Worm (Caenorhabditis elegans) whole organism, L1 larva: ENCODE data around the gene tsp-21.

Experiments used
- aha-1 ChIP-seq: fragments of 150-350 bp; optimal IDR thresholded peaks from 2 replicates; lab custom pipeline; 2014; ENCODE audit warnings: missing biosample characterization, missing genetic modification characterization
- ces-1 ChIP-seq: fragments of 150-350 bp; optimal IDR thresholded peaks from 2 replicates; lab custom pipeline; 2014; ENCODE audit warnings: missing biosample characterization, missing genetic modification reagents, missing genetic modification characterization
- nhr-28 ChIP-seq: fragments of 150-350 bp; optimal IDR thresholded peaks from 2 replicates; lab custom pipeline; 2014; ENCODE audit warnings: missing biosample characterization, missing genetic modification characterization
- unc-130 ChIP-seq: fragments of 150-350 bp; optimal IDR thresholded peaks from 2 replicates; lab custom pipeline; 2017; ENCODE audit warnings: missing biosample characterization, missing genetic modification characterization, inconsistent platforms

- TF ChIP-seq aha-1 (tag; lab: Kevin White, UChicago) (no peak), unc-130 (no peak), nhr-28 (tag; lab: Kevin White, UChicago) (no peak), ces-1 (GFP tag; lab: Kevin White, UChicago) (no peak)
Observed at ce11 chrX:9892323-9892722, 39.8 kb upstream of the tsp-21 start, which contains the start of gene F21G4.1.
